Fruit fly (Drosophila melanogaster): ENCODE measurements around the gene Tak1.

Tak1 gene

dm6 chrX:20524754-20525236 lies at the start of gene Tak1 (continued):
- TF ChIP-seq ci (GFP tag; IDR thresholded peaks at IDR 0.05) (peak; percentile 79), ara (GFP tag; IDR thresholded peaks at IDR 0.05) (no peak), Ssrp (tag; optimal IDR thresholded peaks at IDR 0.05) (peak; percentile 11), CG1602 (GFP tag; optimal IDR thresholded peaks at IDR 0.05) (peak; percentile 58), jigr1 (GFP tag; IDR thresholded peaks at IDR 0.05) (no peak), Lhr (GFP tag; optimal IDR thresholded peaks at IDR 0.05) (peak; percentile 74), CG1832 (GFP tag; optimal IDR thresholded peaks at IDR 0.05) (no peak), cad (GFP tag; optimal IDR thresholded peaks at IDR 0.05) (no peak), CG3281 (GFP tag; optimal IDR thresholded peaks at IDR 0.05) (no peak), Jarid2 (GFP tag; optimal IDR thresholded peaks at IDR 0.05) (peak; percentile 36), Taf1 (GFP tag; IDR thresholded peaks at IDR 0.05) (0 out of 2 replicates have a peak, but pooled peaks have one; percentile 23), pzg (GFP tag; optimal IDR thresholded peaks at IDR 0.05) (peak; percentile 63), CG10654 (GFP tag; optimal IDR thresholded peaks at IDR 0.05) (peak; percentile 26), CG14014 (GFP tag; IDR thresholded peaks at IDR 0.05) (no peak), gro (GFP tag; optimal IDR thresholded peaks at IDR 0.05) (no peak), ftz-f1 (GFP tag; optimal IDR thresholded peaks at IDR 0.05) (peak; percentile 21), sens-2 (GFP tag; IDR thresholded peaks at IDR 0.05) (no peak), CG10209 (GFP tag; optimal IDR thresholded peaks at IDR 0.05) (peak; percentile 20), sr (GFP tag; IDR thresholded peaks at IDR 0.05) (no peak), CG10543 (GFP tag; optimal IDR thresholded peaks at IDR 0.05) (peak; percentile 28), tx (GFP tag; optimal IDR thresholded peaks at IDR 0.05) (peak; percentile 26), CG6175 (GFP tag; IDR thresholded peaks at IDR 0.05) (no peak), ranshi (GFP tag; IDR thresholded peaks at IDR 0.05) (peak; percentile 49; the same call in 1 of the 2 replicates), CG16813 (GFP tag; IDR thresholded peaks at IDR 0.05; ENCODE audit: partially characterized antibody) (peak; percentile 77), NC2β (GFP tag; optimal IDR thresholded peaks at IDR 0.05) (peak; percentile 26), klu (GFP tag; IDR thresholded peaks at IDR 0.05) (no peak), CG8359 (GFP tag; optimal IDR thresholded peaks at IDR 0.05; ENCODE audit: borderline replicate concordance) (no peak), CG11504 (tag; optimal IDR thresholded peaks at IDR 0.05) (peak; percentile 58), NK7.1 (GFP tag; optimal IDR thresholded peaks at IDR 0.05) (no peak), sd (tag; optimal IDR thresholded peaks at IDR 0.05) (peak; percentile 68), vfl (GFP tag; optimal IDR thresholded peaks at IDR 0.05) (no peak), sens (GFP tag) (peak; percentile 92), CG12942 (GFP tag; optimal IDR thresholded peaks at IDR 0.05) (peak; percentile 7), Rfx (GFP tag; IDR thresholded peaks at IDR 0.05) (peak; percentile 79), CG11398 (GFP tag; optimal IDR thresholded peaks at IDR 0.05) (no peak), gce (GFP tag; IDR thresholded peaks at IDR 0.05) (no peak), CG15269 (tag; optimal IDR thresholded peaks at IDR 0.05) (peak; percentile 50), CG12391 (tag; optimal IDR thresholded peaks at IDR 0.05) (peak; percentile 29), kay (GFP tag; optimal IDR thresholded peaks at IDR 0.05) (no peak), crol (GFP tag; IDR thresholded peaks at IDR 0.05) (no peak), pnt (GFP tag; optimal IDR thresholded peaks at IDR 0.05) (peak; percentile 51), dmrt99B (tag; optimal IDR thresholded peaks at IDR 0.05) (peak; percentile 42), schlank (tag; optimal IDR thresholded peaks at IDR 0.05) (no peak), Blimp-1 (GFP tag; optimal IDR thresholded peaks at IDR 0.05) (no peak), Deaf1 (tag; optimal IDR thresholded peaks at IDR 0.05) (no peak), sisA (GFP tag; IDR thresholded peaks at IDR 0.05) (peak; percentile 56), CG8765 (GFP tag; IDR thresholded peaks at IDR 0.05) (peak; percentile 12; the same call in 1 of the 2 replicates), insv (GFP tag; optimal IDR thresholded peaks at IDR 0.05) (peak in 1 of 2 experiments; percentile 46), nerfin-1 (tag; optimal IDR thresholded peaks at IDR 0.05) (peak; percentile 54), CG12744 (GFP tag; optimal IDR thresholded peaks at IDR 0.05) (peak; percentile 48), wek (GFP tag; optimal IDR thresholded peaks at IDR 0.05) (no peak)
